Fruit fly (Drosophila melanogaster) whole organism, embryonic: ENCODE measurements around the gene btz.

Experiments
- Asciz ChIP-seq: fragments of 200-800 bp; sonication (Bioruptor generic); optimal IDR thresholded peaks from 2 replicates; lab custom pipeline; 2017; ENCODE audit warnings: missing biosample characterization, mild to moderate bottlenecking, missing genetic modification characterization, missing genetic modification reagents
- CG10979 ChIP-seq: fragments of 200-800 bp; sonication (Bioruptor generic); optimal IDR thresholded peaks from 2 replicates; lab custom pipeline; 2018; ENCODE audit warnings: missing biosample characterization, mild to moderate bottlenecking, missing genetic modification characterization, moderate library complexity
- CG12104 ChIP-seq: fragments of 200-800 bp; sonication (Bioruptor generic); optimal IDR thresholded peaks from 3 replicates; lab custom pipeline; 2016; ENCODE audit warnings: missing biosample characterization, missing genetic modification characterization
- CG13296 ChIP-seq: fragments of 200-800 bp; sonication (Bioruptor generic); optimal IDR thresholded peaks from 3 replicates; lab custom pipeline; 2018; ENCODE audit warnings: missing biosample characterization, mild to moderate bottlenecking, missing genetic modification characterization
- CG14014 ChIP-seq: fragments of 200-800 bp; sonication (Bioruptor generic); IDR thresholded peaks from 2 replicates; pipeline ENCODE4 v1.3.6; 2022; ENCODE audit warnings: missing biosample characterization, missing genetic modification characterization
- CG15601 ChIP-seq: fragments of 200-800 bp; sonication (Bioruptor generic); optimal IDR thresholded peaks from 3 replicates; lab custom pipeline; 2019; ENCODE audit warnings: missing biosample characterization, mild to moderate bottlenecking, missing genetic modification characterization, moderate library complexity
- CG17829 ChIP-seq: fragments of 200-800 bp; optimal IDR thresholded peaks from 2 replicates; lab custom pipeline; 2019; ENCODE audit warnings: missing biosample characterization, mild to moderate bottlenecking, missing genetic modification characterization, moderate library complexity
- CG18262 ChIP-seq: fragments of 200-800 bp; optimal IDR thresholded peaks from 3 replicates; lab custom pipeline; 2019; ENCODE audit warnings: missing biosample characterization, mild to moderate bottlenecking, missing genetic modification characterization, moderate library complexity
- CG32532 ChIP-seq: fragments of 200-800 bp; sonication (Bioruptor generic); IDR thresholded peaks from 2 replicates; pipeline ENCODE4 v1.3.6; 2022; ENCODE audit warnings: missing biosample characterization, missing genetic modification characterization
- CG4360 ChIP-seq: fragments of 200-800 bp; sonication (Bioruptor generic); IDR thresholded peaks from 2 replicates; pipeline ENCODE4 v1.3.6; 2022; ENCODE audit warnings: missing biosample characterization, missing genetic modification characterization
- CG4707 ChIP-seq: fragments of 200-800 bp; sonication (Bioruptor generic); optimal IDR thresholded peaks from 2 replicates; lab custom pipeline; 2018; ENCODE audit warnings: missing biosample characterization, mild to moderate bottlenecking, missing genetic modification characterization, moderate library complexity
- CrebB ChIP-seq: fragments of 200-800 bp; sonication (Bioruptor generic); optimal IDR thresholded peaks from 3 replicates; lab custom pipeline; 2018; ENCODE audit warnings: missing biosample characterization, mild to moderate bottlenecking, missing genetic modification characterization
- D19A ChIP-seq: fragments of 200-800 bp; optimal IDR thresholded peaks from 3 replicates; lab custom pipeline; 2019; ENCODE audit warnings: missing biosample characterization, mild to moderate bottlenecking, missing genetic modification characterization, moderate library complexity
- Dbx ChIP-seq: fragments of 200-800 bp; sonication (Bioruptor generic); IDR thresholded peaks from 3 replicates; pipeline ENCODE4 v1.3.6; 2022; ENCODE audit warnings: missing biosample characterization, missing genetic modification characterization
- Dip3 ChIP-seq: fragments of 200-800 bp; sonication (Bioruptor generic); optimal IDR thresholded peaks from 3 replicates; lab custom pipeline; 2016; ENCODE audit warnings: missing biosample characterization, missing genetic modification characterization
- Gsc ChIP-seq: fragments of 200-800 bp; sonication (Bioruptor generic); IDR thresholded peaks from 2 replicates; pipeline ENCODE4 v1.3.6; 2022; ENCODE audit warnings: missing biosample characterization, missing genetic modification characterization
- HLH4C ChIP-seq: fragments of 200-800 bp; sonication (Bioruptor generic); IDR thresholded peaks from 3 replicates; pipeline ENCODE4 v1.3.6; 2022; ENCODE audit warnings: missing biosample characterization, missing genetic modification characterization; ENCODE audit not compliant: partially characterized antibody
- Hmx ChIP-seq: fragments of 200-800 bp; sonication (Bioruptor generic); optimal IDR thresholded peaks from 2 replicates; lab custom pipeline; 2016; ENCODE audit warnings: missing biosample characterization, missing genetic modification characterization
- Hr51 ChIP-seq, 2 experiments: fragments of 200-800 bp; sonication (Bioruptor generic); optimal IDR thresholded peaks; 2 replicates in 1 of 2; 3 replicates in 1 of 2; lab custom pipeline; 2016 to 2018; ENCODE audit warnings: missing biosample characterization in 2 of 2, missing genetic modification characterization in 2 of 2, mild to moderate bottlenecking in 1 of 2, moderate library complexity in 1 of 2
- Med ChIP-seq: fragments of 200-800 bp; sonication (Bioruptor generic); peaks from one replicate; lab custom pipeline; 2016; ENCODE audit warnings: missing biosample characterization, missing genetic modification characterization, mild to moderate bottlenecking, inconsistent platforms, moderate library complexity
- Meics ChIP-seq: fragments of 200-800 bp; sonication (Bioruptor generic); optimal IDR thresholded peaks from 2 replicates; lab custom pipeline; 2017; ENCODE audit warnings: missing biosample characterization, mild to moderate bottlenecking, missing genetic modification characterization
- NC2β ChIP-seq: fragments of 200-800 bp; sonication (Bioruptor generic); optimal IDR thresholded peaks from 2 replicates; lab custom pipeline; 2016; ENCODE audit warnings: missing biosample characterization, missing genetic modification characterization
- NFAT ChIP-seq: fragments of 200-800 bp; sonication (Bioruptor generic); IDR thresholded peaks from 2 replicates; pipeline ENCODE4 v1.3.6; 2022; ENCODE audit warnings: missing biosample characterization, missing genetic modification characterization
- Nf-YC ChIP-seq: fragments of 200-800 bp; optimal IDR thresholded peaks from 3 replicates; lab custom pipeline; 2019; ENCODE audit warnings: missing biosample characterization, mild to moderate bottlenecking, missing genetic modification characterization, moderate library complexity
- Rx ChIP-seq: fragments of 200-800 bp; sonication (Bioruptor generic); IDR thresholded peaks from 2 replicates; pipeline ENCODE4 v1.3.6; 2022; ENCODE audit warnings: missing biosample characterization, missing genetic modification characterization
- Sin3A ChIP-seq: fragments of >200 bp; optimal IDR thresholded peaks from 2 replicates; lab custom pipeline; 2018
- Sox100B ChIP-seq: fragments of 200-800 bp; sonication (Bioruptor generic); optimal IDR thresholded peaks from 3 replicates; lab custom pipeline; 2018; ENCODE audit warnings: missing biosample characterization, mild to moderate bottlenecking, missing genetic modification characterization
- Trl ChIP-seq, 3 experiments: fragments of >200 bp in 2 of 3; fragments of 200-800 bp in 1 of 3; sonication (Bioruptor generic) in 1 of 3; optimal IDR thresholded peaks; 2 replicates in 1 of 3; 3 replicates in 2 of 3; lab custom pipeline; 2016 to 2017; ENCODE audit warnings: missing biosample characterization in 1 of 3, missing genetic modification characterization in 1 of 3
- cas ChIP-seq: fragments of 200-800 bp; sonication (Bioruptor generic); IDR thresholded peaks from 2 replicates; pipeline ENCODE4 v1.3.6; 2022; ENCODE audit warnings: missing biosample characterization, missing genetic modification characterization
- dm ChIP-seq: fragments of 200-800 bp; sonication (Bioruptor generic); optimal IDR thresholded peaks from 3 replicates; lab custom pipeline; 2016; ENCODE audit warnings: missing biosample characterization, missing genetic modification characterization
- esg ChIP-seq: fragments of 200-800 bp; sonication (Bioruptor generic); conservative IDR thresholded peaks from 2 replicates; pipeline ENCODE4 v1.3.6; 2022; ENCODE audit warnings: missing biosample characterization, missing genetic modification characterization
- fru ChIP-seq: fragments of >200 bp; optimal IDR thresholded peaks from 2 replicates; lab custom pipeline; 2017
- gcm2 ChIP-seq: fragments of 200-800 bp; sonication (Bioruptor generic); optimal IDR thresholded peaks from 2 replicates; lab custom pipeline; 2016; ENCODE audit warnings: missing biosample characterization, missing genetic modification characterization
- gem ChIP-seq: fragments of 200-800 bp; sonication (Bioruptor generic); optimal IDR thresholded peaks from 2 replicates; lab custom pipeline; 2019; ENCODE audit warnings: missing biosample characterization, mild to moderate bottlenecking, missing genetic modification characterization, moderate library complexity
- hbn ChIP-seq: fragments of 200-800 bp; sonication (Bioruptor generic); IDR thresholded peaks from 2 replicates; pipeline ENCODE4 v1.3.6; 2022; ENCODE audit warnings: missing biosample characterization, missing genetic modification characterization; ENCODE audit not compliant: partially characterized antibody
- hkb ChIP-seq, 2 experiments: fragments of 200-800 bp in 1 of 2; fragments of >200 bp in 1 of 2; sonication (Bioruptor generic) in 1 of 2; IDR thresholded peaks in 1 of 2; optimal IDR thresholded peaks in 1 of 2; 2 replicates each; pipeline versions ENCODE4 v1.3.6 to Lab custom; 2017 to 2022; ENCODE audit warnings: missing biosample characterization in 1 of 2, missing genetic modification characterization in 1 of 2
- hth ChIP-seq: fragments of >200 bp; optimal IDR thresholded peaks from 2 replicates; lab custom pipeline; 2017; ENCODE audit warnings: inconsistent platforms
- kay ChIP-seq: fragments of 200-800 bp; sonication (Bioruptor generic); optimal IDR thresholded peaks from 2 replicates; lab custom pipeline; 2016; ENCODE audit warnings: missing biosample characterization, missing genetic modification characterization
- lmd ChIP-seq: fragments of 200-800 bp; sonication (Bioruptor generic); IDR thresholded peaks from 2 replicates; pipeline ENCODE4 v1.3.6; 2022; ENCODE audit warnings: missing biosample characterization, missing genetic modification characterization
- luna ChIP-seq: fragments of 200-800 bp; sonication (Bioruptor generic); optimal IDR thresholded peaks from 2 replicates; lab custom pipeline; 2016; ENCODE audit warnings: missing biosample characterization, missing genetic modification characterization
- mirr ChIP-seq: fragments of 200-800 bp; sonication (Bioruptor generic); optimal IDR thresholded peaks from 3 replicates; lab custom pipeline; 2018; ENCODE audit warnings: missing biosample characterization, mild to moderate bottlenecking, missing genetic modification characterization
- nom ChIP-seq: fragments of 200-800 bp; sonication (Bioruptor generic); optimal IDR thresholded peaks from 2 replicates; lab custom pipeline; 2017; ENCODE audit warnings: missing biosample characterization, missing genetic modification characterization, mild to moderate bottlenecking, moderate library complexity, missing genetic modification reagents
- pan ChIP-seq, 4 experiments: fragments of >200 bp in 3 of 4; fragments of 200-800 bp in 1 of 4; sonication (Bioruptor generic) in 1 of 4; optimal IDR thresholded peaks in 3 of 4; IDR thresholded peaks in 1 of 4; 2 replicates each; pipeline versions ENCODE4 v1.3.6 to Lab custom; 2017 to 2022; ENCODE audit warnings: missing biosample characterization in 2 of 4, missing genetic modification characterization in 2 of 4, mixed read lengths in 1 of 4
- phol ChIP-seq: fragments of 200-800 bp; sonication (Bioruptor generic); optimal IDR thresholded peaks from 3 replicates; lab custom pipeline; 2018; ENCODE audit warnings: missing biosample characterization, mild to moderate bottlenecking, missing genetic modification characterization, moderate library complexity
- row ChIP-seq: fragments of 200-800 bp; sonication (Bioruptor generic); IDR thresholded peaks from 3 replicates; pipeline ENCODE4 v1.3.6; 2022; ENCODE audit warnings: missing biosample characterization, missing genetic modification characterization
- sisA ChIP-seq: fragments of 200-800 bp; sonication (Bioruptor generic); IDR thresholded peaks from 2 replicates; pipeline ENCODE4 v1.3.6; 2022; ENCODE audit warnings: missing biosample characterization, missing genetic modification characterization
- sug ChIP-seq: fragments of 200-800 bp; optimal IDR thresholded peaks from 2 replicates; lab custom pipeline; 2019; ENCODE audit warnings: missing biosample characterization, mild to moderate bottlenecking, missing genetic modification characterization, moderate library complexity
- tin ChIP-seq: fragments of 200-800 bp; sonication (Bioruptor generic); optimal IDR thresholded peaks from 3 replicates; lab custom pipeline; 2016; ENCODE audit warnings: missing biosample characterization, missing genetic modification characterization
- tup ChIP-seq: fragments of 200-800 bp; sonication (Bioruptor generic); optimal IDR thresholded peaks from 2 replicates; lab custom pipeline; 2016; ENCODE audit warnings: missing biosample characterization, mild to moderate bottlenecking, missing genetic modification characterization, moderate library complexity
- wek ChIP-seq: fragments of 200-800 bp; sonication (Bioruptor generic); optimal IDR thresholded peaks from 3 replicates; lab custom pipeline; 2018; ENCODE audit warnings: missing biosample characterization, mild to moderate bottlenecking, missing genetic modification characterization, moderate library complexity
- zf30C ChIP-seq: fragments of 200-800 bp; sonication (Bioruptor generic); optimal IDR thresholded peaks from 3 replicates; lab custom pipeline; 2018; ENCODE audit warnings: missing biosample characterization, mild to moderate bottlenecking, missing genetic modification characterization

btz gene

DNA sequence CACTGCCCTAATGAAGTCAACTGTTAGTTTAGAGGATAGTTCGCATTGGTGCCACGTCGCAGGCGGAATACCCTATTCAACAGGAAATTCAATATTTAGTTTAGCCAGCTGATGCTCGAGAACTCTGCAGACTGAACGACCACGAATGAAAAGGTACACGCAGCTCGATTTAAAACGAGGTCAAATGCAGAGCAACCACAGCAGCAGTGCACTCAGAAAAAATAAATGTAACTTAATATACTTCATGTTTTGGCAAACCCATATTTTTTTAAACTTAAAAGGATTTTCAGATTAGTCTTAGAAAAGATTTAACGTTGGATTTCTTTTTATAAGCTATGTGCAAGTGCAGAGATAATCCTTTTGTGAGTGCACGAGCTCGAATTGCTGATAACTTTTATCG lies 45.1 kb upstream of the btz start (continued):
- TF ChIP-seq row (GFP tag; lab: Robert Waterston, UW): peak; percentile 53; the same call in 2 of the 3 replicates
- TF ChIP-seq Trl (optimal IDR thresholded peaks at IDR 0.05; lab: Kevin White, UChicago): no peak
- TF ChIP-seq Trl (GFP tag; optimal IDR thresholded peaks at IDR 0.05; lab: Kevin White, UChicago): no peak
- peak; percentile 16; the same call in 1 of the 2 replicates for TF ChIP-seq lmd
- peak; percentile 13 for TF ChIP-seq Asciz (GFP tag; lab: Kevin White, UChicago)
- no peak for TF ChIP-seq sug
- no peak for TF ChIP-seq esg (GFP tag; lab: Robert Waterston, UW)
- no peak for TF ChIP-seq Hmx (GFP tag; lab: Kevin White, UChicago)
- TF ChIP-seq gcm2 (GFP tag; lab: Kevin White, UChicago): no peak
- TF ChIP-seq Dbx (GFP tag; lab: Robert Waterston, UW): no peak
- TF ChIP-seq luna (GFP tag; lab: Kevin White, UChicago): no peak
- no peak for TF ChIP-seq HLH4C (GFP tag; lab: Robert Waterston, UW)
- peak; percentile 81 for TF ChIP-seq D19A
- TF ChIP-seq NFAT: no peak
- peak; percentile 36 for TF ChIP-seq phol (tag; lab: Kevin White, UChicago)
- no peak for TF ChIP-seq fru (lab: Kevin White, UChicago)
- TF ChIP-seq zf30C (GFP tag; lab: Kevin White, UChicago): no peak
- TF ChIP-seq Rx (GFP tag; lab: Robert Waterston, UW): no peak
- TF ChIP-seq hkb (optimal IDR thresholded peaks at IDR 0.05; lab: Kevin White, UChicago): no peak
- TF ChIP-seq hkb (GFP tag; IDR thresholded peaks at IDR 0.05; lab: Robert Waterston, UW): no peak
- no peak for TF ChIP-seq mirr (GFP tag; lab: Kevin White, UChicago)
- TF ChIP-seq CG13296 (GFP tag; lab: Kevin White, UChicago): no peak
- no peak for TF ChIP-seq CG32532 (GFP tag; lab: Robert Waterston, UW)
- TF ChIP-seq CG18262: no peak
- no peak for TF ChIP-seq pan (optimal IDR thresholded peaks at IDR 0.05; lab: Kevin White, UChicago)
- no peak for TF ChIP-seq pan (GFP tag; optimal IDR thresholded peaks at IDR 0.05 in 1 of 2, IDR thresholded peaks at IDR 0.05 in 1 of 2)
- no peak for TF ChIP-seq Dip3 (GFP tag; lab: Kevin White, UChicago)
- no peak for TF ChIP-seq CG4360 (GFP tag; lab: Robert Waterston, UW)
- peak; percentile 24 for TF ChIP-seq CG10979 (tag; lab: Kevin White, UChicago)
- no peak for TF ChIP-seq Sin3A (lab: Kevin White, UChicago)
- no peak for TF ChIP-seq Nf-YC
- no peak for TF ChIP-seq CG17829 (tag; lab: Kevin White, UChicago)
- TF ChIP-seq Med: peak; percentile 8
- TF ChIP-seq Hr51 (GFP tag; optimal IDR thresholded peaks at IDR 0.05; lab: Kevin White, UChicago): no peak
- no peak for TF ChIP-seq kay (GFP tag; lab: Kevin White, UChicago)
- no peak for TF ChIP-seq nom
- no peak for TF ChIP-seq CG4707
- no peak for TF ChIP-seq wek (GFP tag; lab: Kevin White, UChicago)
- TF ChIP-seq Gsc (GFP tag; lab: Robert Waterston, UW): no peak
- no peak for TF ChIP-seq sisA (GFP tag; lab: Robert Waterston, UW)
- TF ChIP-seq cas: no peak
- TF ChIP-seq tup (GFP tag; lab: Kevin White, UChicago): no peak
- no peak for TF ChIP-seq CG12104 (GFP tag; lab: Kevin White, UChicago)
- no peak for TF ChIP-seq tin (GFP tag; lab: Kevin White, UChicago)
- no peak for TF ChIP-seq Meics (GFP tag; lab: Kevin White, UChicago)
- TF ChIP-seq CrebB: no peak
- no peak for TF ChIP-seq NC2β
- TF ChIP-seq hbn (GFP tag; lab: Robert Waterston, UW): no peak
- TF ChIP-seq Sox100B: peak; percentile 19
- TF ChIP-seq CG15601: no peak
- no peak for TF ChIP-seq dm (GFP tag; lab: Kevin White, UChicago)
- TF ChIP-seq hth (lab: Kevin White, UChicago): no peak
- peak; percentile 17 for TF ChIP-seq gem (tag; lab: Kevin White, UChicago)
- 0 out of 2 replicates have a peak, but pooled peaks have one; percentile 17 for TF ChIP-seq CG14014 (GFP tag; lab: Robert Waterston, UW)
